Fruit fly (Drosophila melanogaster) whole organism, embryonic: Measurements from ENCODE around the gene ecd.

ENCODE experiments used
- Abd-B ChIP-seq: fragments of 200-800 bp; sonication (Bioruptor generic); optimal IDR thresholded peaks from 2 replicates; lab custom pipeline; 2018; ENCODE audit warnings: missing biosample characterization, mild to moderate bottlenecking, missing genetic modification characterization, moderate library complexity
- Atf6 ChIP-seq: fragments of 200-800 bp; sonication (Bioruptor generic); IDR thresholded peaks from 2 replicates; pipeline ENCODE4 v1.3.6; 2022; ENCODE audit warnings: missing biosample characterization, missing genetic modification characterization
- Bgb ChIP-seq: fragments of 200-800 bp; sonication (Bioruptor generic); IDR thresholded peaks from 2 replicates; pipeline ENCODE4 v1.3.6; 2022; ENCODE audit warnings: missing biosample characterization, missing genetic modification characterization; ENCODE audit not compliant: partially characterized antibody
- C15 ChIP-seq: fragments of 200-800 bp; sonication (Bioruptor generic); IDR thresholded peaks from 3 replicates; pipeline ENCODE4 v1.3.6; 2022; ENCODE audit warnings: missing biosample characterization, missing genetic modification characterization
- CG10565 ChIP-seq: fragments of 200-800 bp; sonication (Bioruptor generic); optimal IDR thresholded peaks from 3 replicates; lab custom pipeline; 2016; ENCODE audit warnings: missing biosample characterization, mild to moderate bottlenecking, missing genetic modification characterization
- CG11398 ChIP-seq: fragments of 200-800 bp; sonication (Bioruptor generic); optimal IDR thresholded peaks from 2 replicates; lab custom pipeline; 2016; ENCODE audit warnings: missing biosample characterization, missing genetic modification characterization
- CG11560 ChIP-seq: fragments of 200-800 bp; sonication (Bioruptor generic); IDR thresholded peaks from 3 replicates; pipeline ENCODE4 v1.3.6; 2022; ENCODE audit warnings: missing biosample characterization, missing genetic modification characterization
- CG11696 ChIP-seq: fragments of 200-800 bp; sonication (Bioruptor generic); IDR thresholded peaks from 2 replicates; pipeline ENCODE4 v1.3.6; 2022; ENCODE audit warnings: missing biosample characterization, missing genetic modification characterization
- CG12071 ChIP-seq: fragments of 200-800 bp; sonication (Bioruptor generic); optimal IDR thresholded peaks from 3 replicates; lab custom pipeline; 2018; ENCODE audit warnings: missing biosample characterization, mild to moderate bottlenecking, missing genetic modification characterization
- CG13123 ChIP-seq: fragments of 200-800 bp; sonication (Bioruptor generic); optimal IDR thresholded peaks from 2 replicates; lab custom pipeline; 2016; ENCODE audit warnings: missing biosample characterization, missing genetic modification characterization
- CG14441 ChIP-seq: fragments of 200-800 bp; sonication (Bioruptor generic); IDR thresholded peaks from 2 replicates; pipeline ENCODE4 v1.3.6; 2022; ENCODE audit warnings: missing biosample characterization, missing genetic modification characterization
- CG1647 ChIP-seq: fragments of 200-800 bp; sonication (Bioruptor generic); optimal IDR thresholded peaks from 3 replicates; lab custom pipeline; 2016; ENCODE audit warnings: missing biosample characterization, missing genetic modification characterization
- CG30403 ChIP-seq: fragments of 200-800 bp; sonication (Bioruptor generic); optimal IDR thresholded peaks from 3 replicates; lab custom pipeline; 2016; ENCODE audit warnings: missing biosample characterization, missing genetic modification characterization
- CG31365 ChIP-seq: fragments of 200-800 bp; sonication (Bioruptor generic); optimal IDR thresholded peaks from 2 replicates; lab custom pipeline; 2018; ENCODE audit warnings: missing biosample characterization, mild to moderate bottlenecking, missing genetic modification characterization
- CG8290 ChIP-seq, 3 experiments: fragments of 200-800 bp; sonication (Bioruptor generic); optimal IDR thresholded peaks; 2 replicates each; lab custom pipeline; 2016 to 2019; ENCODE audit warnings: missing biosample characterization in 3 of 3, missing genetic modification characterization in 3 of 3, mild to moderate bottlenecking in 2 of 3, moderate library complexity in 1 of 3
- CG9797 ChIP-seq: fragments of 200-800 bp; sonication (Bioruptor generic); optimal IDR thresholded peaks from 3 replicates; lab custom pipeline; 2018; ENCODE audit warnings: missing biosample characterization, mild to moderate bottlenecking, missing genetic modification characterization
- CG9817 ChIP-seq: fragments of 200-800 bp; sonication (Bioruptor generic); optimal IDR thresholded peaks from 2 replicates; lab custom pipeline; 2018; ENCODE audit warnings: missing biosample characterization, mild to moderate bottlenecking, missing genetic modification characterization, moderate library complexity
- CG9876 ChIP-seq: fragments of 200-800 bp; sonication (Bioruptor generic); optimal IDR thresholded peaks from 2 replicates; lab custom pipeline; 2016; ENCODE audit warnings: missing biosample characterization, missing genetic modification characterization
- Camta ChIP-seq: fragments of 200-800 bp; sonication (Bioruptor generic); optimal IDR thresholded peaks from 2 replicates; lab custom pipeline; 2016; ENCODE audit warnings: missing biosample characterization, missing genetic modification characterization
- Dek ChIP-seq: fragments of 200-800 bp; sonication (Bioruptor generic); optimal IDR thresholded peaks from 3 replicates; lab custom pipeline; 2019; ENCODE audit warnings: missing biosample characterization, mild to moderate bottlenecking, missing genetic modification characterization, moderate library complexity
- E2f2 ChIP-seq: fragments of 200-800 bp; sonication (Bioruptor generic); IDR thresholded peaks from 2 replicates; pipeline ENCODE4 v1.3.6; 2022; ENCODE audit warnings: missing biosample characterization, missing genetic modification characterization
- Ets97D ChIP-seq: fragments of 200-800 bp; sonication (Bioruptor generic); optimal IDR thresholded peaks from 3 replicates; lab custom pipeline; 2016; ENCODE audit warnings: missing biosample characterization, missing genetic modification characterization
- HLHmδ ChIP-seq: fragments of 200-800 bp; sonication (Bioruptor generic); optimal IDR thresholded peaks from 2 replicates; lab custom pipeline; 2018; ENCODE audit warnings: missing biosample characterization, mild to moderate bottlenecking, missing genetic modification characterization, moderate library complexity
- MESR4 ChIP-seq: fragments of 200-800 bp; sonication (Bioruptor generic); optimal IDR thresholded peaks from 2 replicates; lab custom pipeline; 2018; ENCODE audit warnings: missing biosample characterization, mild to moderate bottlenecking, missing genetic modification characterization, moderate library complexity
- NC2α ChIP-seq: fragments of 200-800 bp; sonication (Bioruptor generic); optimal IDR thresholded peaks from 2 replicates; lab custom pipeline; 2016; ENCODE audit warnings: missing biosample characterization, missing genetic modification characterization
- Poxn ChIP-seq: fragments of 200-800 bp; sonication (Bioruptor generic); IDR thresholded peaks from 2 replicates; pipeline ENCODE4 v1.3.6; 2022; ENCODE audit warnings: missing biosample characterization, missing genetic modification characterization
- Ptx1 ChIP-seq: fragments of 200-800 bp; sonication (Bioruptor generic); IDR thresholded peaks from 2 replicates; pipeline ENCODE4 v1.3.6; 2022; ENCODE audit warnings: missing biosample characterization, missing genetic modification characterization
- Ravus ChIP-seq: fragments of 200-800 bp; sonication (Bioruptor generic); IDR thresholded peaks from 2 replicates; pipeline ENCODE4 v1.3.6; 2022; ENCODE audit warnings: missing biosample characterization, missing genetic modification characterization
- Stat92E ChIP-seq, 3 experiments: fragments of >200 bp in 2 of 3; fragments of 200-800 bp in 1 of 3; sonication (Bioruptor generic) in 1 of 3; optimal IDR thresholded peaks; 2 replicates each; lab custom pipeline; 2017 to 2019; ENCODE audit warnings: missing biosample characterization in 3 of 3, missing genetic modification characterization in 3 of 3, mild to moderate bottlenecking in 1 of 3, moderate library complexity in 1 of 3
- bcd ChIP-seq: fragments of 200-800 bp; sonication (Bioruptor generic); optimal IDR thresholded peaks from 2 replicates; lab custom pipeline; 2017; ENCODE audit warnings: missing biosample characterization, mild to moderate bottlenecking, missing genetic modification characterization
- chif ChIP-seq, 2 experiments: fragments of 200-800 bp; sonication (Bioruptor generic); optimal IDR thresholded peaks; 3 replicates each; lab custom pipeline; 2016; ENCODE audit warnings: missing biosample characterization in 2 of 2, missing genetic modification characterization in 2 of 2
- chn ChIP-seq: fragments of 200-800 bp; sonication (Bioruptor generic); optimal IDR thresholded peaks from 2 replicates; lab custom pipeline; 2016; ENCODE audit warnings: missing biosample characterization, missing genetic modification characterization
- crp ChIP-seq, 2 experiments: fragments of 200-800 bp; sonication (Bioruptor generic); optimal IDR thresholded peaks; 2 replicates in 1 of 2; 3 replicates in 1 of 2; lab custom pipeline; 2017; ENCODE audit warnings: missing biosample characterization in 2 of 2, missing genetic modification characterization in 2 of 2, mild to moderate bottlenecking in 1 of 2, moderate library complexity in 1 of 2
- gcm ChIP-seq: fragments of 200-800 bp; sonication (Bioruptor generic); optimal IDR thresholded peaks from 2 replicates; lab custom pipeline; 2019; ENCODE audit warnings: missing biosample characterization, mild to moderate bottlenecking, missing genetic modification characterization, moderate library complexity
- gfzf ChIP-seq: fragments of 200-800 bp; sonication (Bioruptor generic); optimal IDR thresholded peaks from 2 replicates; lab custom pipeline; 2016; ENCODE audit warnings: missing biosample characterization, mild to moderate bottlenecking, missing genetic modification characterization, moderate library complexity
- hb ChIP-seq: fragments of 200-800 bp; sonication (Bioruptor generic); IDR thresholded peaks from 3 replicates; pipeline ENCODE4 v1.3.6; 2022; ENCODE audit warnings: missing biosample characterization, missing genetic modification characterization; ENCODE audit not compliant: partially characterized antibody
- hkb ChIP-seq, 2 experiments: fragments of 200-800 bp in 1 of 2; fragments of >200 bp in 1 of 2; sonication (Bioruptor generic) in 1 of 2; IDR thresholded peaks in 1 of 2; optimal IDR thresholded peaks in 1 of 2; 2 replicates each; pipeline versions ENCODE4 v1.3.6 to Lab custom; 2017 to 2022; ENCODE audit warnings: missing biosample characterization in 1 of 2, missing genetic modification characterization in 1 of 2
- hth ChIP-seq: fragments of >200 bp; optimal IDR thresholded peaks from 2 replicates; lab custom pipeline; 2017; ENCODE audit warnings: inconsistent platforms
- jing ChIP-seq: fragments of 200-800 bp; sonication (Bioruptor generic); optimal IDR thresholded peaks from 2 replicates; lab custom pipeline; 2018; ENCODE audit warnings: missing biosample characterization, mild to moderate bottlenecking, missing genetic modification characterization
- knrl ChIP-seq: fragments of 200-800 bp; sonication (Bioruptor generic); IDR thresholded peaks from 3 replicates; pipeline ENCODE4 v1.3.6; 2022; ENCODE audit warnings: missing biosample characterization, missing genetic modification characterization; ENCODE audit not compliant: partially characterized antibody
- nerfin-2 ChIP-seq: fragments of 200-800 bp; sonication (Bioruptor generic); IDR thresholded peaks from 2 replicates; pipeline ENCODE4 v1.3.6; 2022; ENCODE audit warnings: missing biosample characterization, missing genetic modification characterization; ENCODE audit not compliant: partially characterized antibody
- org-1 ChIP-seq: fragments of 200-800 bp; sonication (Bioruptor generic); optimal IDR thresholded peaks from 2 replicates; lab custom pipeline; 2017; ENCODE audit warnings: missing biosample characterization, missing genetic modification characterization
- run ChIP-seq: fragments of 200-800 bp; sonication (Bioruptor generic); optimal IDR thresholded peaks from 3 replicates; lab custom pipeline; 2018; ENCODE audit warnings: missing biosample characterization, mild to moderate bottlenecking, missing genetic modification characterization
- sens-2 ChIP-seq: fragments of 200-800 bp; sonication (Bioruptor generic); IDR thresholded peaks from 2 replicates; pipeline ENCODE4 v1.3.6; 2022; ENCODE audit warnings: missing biosample characterization, missing genetic modification characterization
- slbo ChIP-seq: fragments of 200-800 bp; sonication (Bioruptor generic); IDR thresholded peaks from 2 replicates; pipeline ENCODE4 v1.3.6; 2022; ENCODE audit warnings: missing biosample characterization, missing genetic modification characterization
- stwl ChIP-seq: fragments of 200-800 bp; sonication (Bioruptor generic); optimal IDR thresholded peaks from 3 replicates; lab custom pipeline; 2018; ENCODE audit warnings: missing biosample characterization, mild to moderate bottlenecking, missing genetic modification characterization, moderate library complexity
- twi ChIP-seq: fragments of 200-800 bp; optimal IDR thresholded peaks from 2 replicates; lab custom pipeline; 2019; ENCODE audit warnings: missing biosample characterization, mild to moderate bottlenecking, missing genetic modification characterization, moderate library complexity
- wek ChIP-seq: fragments of 200-800 bp; sonication (Bioruptor generic); optimal IDR thresholded peaks from 3 replicates; lab custom pipeline; 2018; ENCODE audit warnings: missing biosample characterization, mild to moderate bottlenecking, missing genetic modification characterization, moderate library complexity

ecd gene

DNA sequence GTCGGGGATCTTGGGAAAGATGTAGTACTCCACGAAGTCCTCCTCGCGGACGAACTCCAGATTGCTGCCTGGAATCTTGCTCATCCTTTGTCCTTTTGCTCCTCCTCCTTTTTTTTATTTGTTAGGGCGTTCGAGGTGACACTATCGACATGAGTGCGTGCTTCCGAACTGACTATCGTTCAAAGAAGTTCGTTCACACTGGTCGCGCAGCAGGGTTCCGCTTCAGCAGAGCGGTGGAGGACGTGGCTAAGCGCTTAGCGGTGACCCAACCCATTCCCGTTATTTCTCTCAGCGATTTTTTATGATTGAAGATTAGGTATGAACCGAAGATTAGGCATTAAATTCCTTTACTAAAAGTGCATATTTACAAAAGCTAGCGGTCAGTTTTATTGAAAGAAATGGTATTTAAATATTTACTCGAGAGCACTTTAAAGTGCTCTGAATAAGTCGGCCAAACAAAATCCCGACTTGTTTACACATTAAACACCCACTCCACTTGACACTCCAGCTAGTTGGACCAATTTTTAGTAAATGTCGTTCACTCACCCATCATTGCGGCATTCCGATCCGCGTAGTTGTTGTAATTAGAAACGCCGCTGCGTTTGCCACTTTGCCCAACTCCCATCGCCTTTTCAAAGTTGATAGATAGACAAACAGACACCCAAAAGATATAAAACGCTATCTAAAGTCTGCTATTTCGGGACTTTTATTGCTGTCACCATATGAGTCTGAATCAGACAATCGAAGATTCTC is at the start of gene ecd, which contains the start of gene CG13806 (continued):
- TF ChIP-seq Atf6 (no peak), CG9817 (peak; percentile 40), Poxn (GFP tag; lab: Robert Waterston, UW) (no peak), CG31365 (peak; percentile 14), Stat92E (GFP tag; optimal IDR thresholded peaks at IDR 0.05; lab: Kevin White, UChicago) (no peak), CG30403 (GFP tag; lab: Kevin White, UChicago) (peak; percentile 48), bcd (GFP tag; lab: Kevin White, UChicago) (peak; percentile 36), Ptx1 (GFP tag; lab: Robert Waterston, UW) (peak; percentile 38), chif (GFP tag; optimal IDR thresholded peaks at IDR 0.05; lab: Kevin White, UChicago) (peak in 1 of 2 experiments; percentile 50), slbo (GFP tag; lab: Robert Waterston, UW) (peak; percentile 79), wek (GFP tag; lab: Kevin White, UChicago) (no peak), Ravus (no peak), hth (no peak), hb (GFP tag; lab: Robert Waterston, UW) (peak; percentile 89), CG10565 (GFP tag; lab: Kevin White, UChicago) (no peak), CG11696 (no peak), HLHmδ (GFP tag; lab: Kevin White, UChicago) (peak; percentile 33), C15 (no peak), twi (tag; lab: Kevin White, UChicago) (no peak), Ets97D (GFP tag; lab: Kevin White, UChicago) (peak; percentile 39), CG14441 (0 out of 2 replicates have a peak, but pooled peaks have one; percentile 45), Camta (GFP tag; lab: Kevin White, UChicago) (peak; percentile 52), NC2α (GFP tag; lab: Kevin White, UChicago) (no peak), stwl (peak; percentile 74), run (tag; lab: Kevin White, UChicago) (no peak), nerfin-2 (GFP tag; lab: Robert Waterston, UW) (peak; percentile 76), sens-2 (GFP tag; lab: Robert Waterston, UW) (no peak), CG9797 (GFP tag; lab: Kevin White, UChicago) (peak; percentile 50), CG11560 (tag; lab: Robert Waterston, UW) (0 out of 3 replicates have a peak, but pooled peaks have one; percentile 21), CG12071 (GFP tag; lab: Kevin White, UChicago) (no peak), CG8290 (GFP tag; optimal IDR thresholded peaks at IDR 0.05; lab: Kevin White, UChicago) (no peak), CG8290 (tag; optimal IDR thresholded peaks at IDR 0.05; lab: Kevin White, UChicago) (peak; percentile 15 to 79), knrl (peak; percentile 97), CG11398 (peak; percentile 12), CG9876 (GFP tag; lab: Kevin White, UChicago) (peak; percentile 26), gfzf (GFP tag; lab: Kevin White, UChicago) (peak; percentile 60), Dek (tag; lab: Kevin White, UChicago) (peak; percentile 23), CG1647 (GFP tag; lab: Kevin White, UChicago) (no peak), gcm (GFP tag; lab: Kevin White, UChicago) (no peak), crp (GFP tag; optimal IDR thresholded peaks at IDR 0.05; lab: Kevin White, UChicago) (peak in 1 of 2 experiments; percentile 23), E2f2 (GFP tag; lab: Robert Waterston, UW) (peak; percentile 49), org-1 (GFP tag; lab: Kevin White, UChicago) (no peak), MESR4 (peak; percentile 85), CG13123 (GFP tag; lab: Kevin White, UChicago) (no peak), Bgb (GFP tag; lab: Robert Waterston, UW) (peak; percentile 98), Abd-B (GFP tag; lab: Kevin White, UChicago) (peak; percentile 83), hkb (optimal IDR thresholded peaks at IDR 0.05; lab: Kevin White, UChicago) (peak; percentile 76), hkb (GFP tag; IDR thresholded peaks at IDR 0.05; lab: Robert Waterston, UW) (no peak), jing (GFP tag; lab: Kevin White, UChicago) (no peak), chn (GFP tag; lab: Kevin White, UChicago) (peak; percentile 55)
